Worm (Caenorhabditis elegans): ENCODE data around the gene pdha-1.

pdha-1 gene

ce11 chrII:8091528-8091927 lies 25.4 kb downstream of the pdha-1 start:
- no peak for TF ChIP-seq unc-62 (GFP tag; optimal IDR thresholded peaks at IDR 0.05)

DNA sequence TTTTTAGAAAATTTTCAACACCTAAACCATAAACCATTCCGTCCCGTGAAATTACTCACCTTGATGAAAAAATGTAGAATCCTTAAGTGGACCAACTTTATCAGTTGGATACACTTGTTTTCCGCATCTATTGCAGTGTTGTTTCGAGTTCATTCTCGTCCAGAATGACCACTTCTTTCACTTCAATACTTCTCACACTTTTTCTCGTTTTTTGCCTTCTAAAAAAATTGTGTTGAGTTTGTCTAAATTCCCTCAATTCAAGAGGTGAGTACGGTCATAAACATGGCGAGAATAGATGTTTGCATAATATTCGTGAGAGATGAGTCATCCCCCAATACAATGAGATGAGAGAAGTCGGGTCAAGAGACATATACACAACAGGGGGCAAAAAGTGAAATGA lies 26.5 kb downstream of the pdha-1 start, which contains the start of gene ltd-1:
ltd-1 (minus strand) TSS at position 218 of the 400 bp plus-strand sequence.
- no peak for TF ChIP-seq unc-62 (GFP tag; optimal IDR thresholded peaks at IDR 0.05)

ce11 chrII:8093283-8093682 lies 27.2 kb downstream of the pdha-1 start:
- TF ChIP-seq unc-62 (GFP tag; optimal IDR thresholded peaks at IDR 0.05): no peak

DNA sequence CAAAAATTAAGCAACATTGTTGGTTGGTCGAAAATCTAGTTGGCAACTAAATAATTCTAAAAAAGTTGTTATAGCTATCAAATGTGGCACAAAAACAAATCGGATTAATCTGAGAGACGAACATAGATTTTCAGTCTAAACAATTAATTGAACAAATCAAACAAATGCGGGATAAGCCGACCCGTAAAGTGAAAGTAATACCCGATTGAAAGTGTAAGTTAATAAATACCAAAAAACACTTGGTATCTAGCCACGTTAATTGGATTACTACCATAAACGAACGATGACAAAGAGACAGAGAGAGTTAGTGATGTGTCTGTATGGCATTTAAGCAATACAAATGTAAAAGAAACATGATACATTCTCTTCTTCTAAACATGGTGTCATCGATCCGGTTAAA lies 27.8 kb downstream of the pdha-1 start:
- TF ChIP-seq unc-62 (GFP tag; optimal IDR thresholded peaks at IDR 0.05): no peak

DNA sequence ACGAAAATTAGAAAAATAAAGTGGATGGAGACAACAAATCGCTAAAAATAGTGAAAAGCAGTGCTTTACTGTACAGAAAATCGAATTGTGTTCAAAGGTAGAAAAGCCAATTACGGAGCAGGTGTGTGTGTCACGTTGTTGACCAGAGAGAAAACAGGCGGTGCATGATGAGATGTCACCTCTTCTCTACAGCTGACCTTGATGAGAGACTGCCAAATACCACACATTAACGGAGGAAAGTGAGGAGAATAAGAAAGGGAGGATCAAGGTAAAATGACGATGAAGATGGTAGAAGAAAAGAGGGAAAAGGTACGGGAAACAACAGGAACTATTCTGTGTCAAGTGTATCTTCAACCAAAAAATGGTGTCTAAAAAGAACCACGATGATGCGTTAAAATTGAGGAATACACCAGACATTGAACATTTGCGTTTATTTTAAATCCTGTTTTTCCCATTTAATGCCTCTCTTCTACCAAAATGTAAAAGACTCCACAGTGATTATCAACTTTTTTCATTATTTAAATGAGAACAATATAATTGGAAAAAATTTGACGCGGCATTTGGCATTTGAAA lies 33.2 kb downstream of the pdha-1 start:
- no peak for TF ChIP-seq unc-62 (GFP tag; optimal IDR thresholded peaks at IDR 0.05)

- TF ChIP-seq unc-62 (GFP tag; optimal IDR thresholded peaks at IDR 0.05): no peak
Measured at ce11 chrII:8102041-8102440, 36.0 kb downstream of the pdha-1 start, which contains the start of gene sre-2. TSS of gene sre-2 (minus strand) at chrII:8102141.

ce11 chrII:8104998-8105397 lies 38.9 kb downstream of the pdha-1 start, which contains the start of gene sfxn-5:
TSS of gene sfxn-5 (minus strand) at chrII:8105052.
- no peak for TF ChIP-seq unc-62 (GFP tag; optimal IDR thresholded peaks at IDR 0.05)

- no peak for TF ChIP-seq unc-62 (GFP tag; optimal IDR thresholded peaks at IDR 0.05)
Measured at ce11 chrII:8106921-8107695, 41.0 kb downstream of the pdha-1 start, which contains the start of the genes chst-1 and C41C4.9. TSS of gene chst-1 (minus strand) at chrII:8106971. TSS of gene C41C4.9 (plus strand) at chrII:8107645.

- TF ChIP-seq unc-62 (GFP tag; optimal IDR thresholded peaks at IDR 0.05): no peak
Measured at ce11 chrII:8112063-8112462, 46.0 kb downstream of the pdha-1 start, which contains the start of gene lron-4. TSS of gene lron-4 (minus strand) at chrII:8112163.

DNA sequence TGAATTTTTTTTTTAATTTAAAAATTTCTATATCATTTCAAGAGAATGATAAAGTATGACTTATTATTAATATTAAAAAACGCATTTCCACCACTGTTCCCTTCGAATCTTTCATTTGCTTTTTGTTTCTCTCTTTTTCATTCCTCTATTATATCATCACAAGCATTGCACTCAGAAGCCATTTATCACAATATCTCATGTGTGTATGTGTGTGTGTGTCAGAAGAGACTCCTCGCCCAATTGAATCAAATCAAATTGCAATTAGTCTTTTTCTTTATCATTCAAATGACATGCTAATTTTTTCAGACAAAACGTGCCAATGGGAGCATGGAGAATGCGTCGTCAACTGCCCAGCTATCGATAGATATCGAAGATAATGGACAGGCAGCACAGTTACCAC lies 50.1 kb downstream of the pdha-1 start, which contains the start of gene unc-105:
unc-105 (plus strand) TSS at position 301 of the 400 bp plus-strand sequence.
- TF ChIP-seq unc-62 (GFP tag; optimal IDR thresholded peaks at IDR 0.05): no peak

ce11 chrII:8117426-8117825 lies 51.3 kb downstream of the pdha-1 start:
- no peak for TF ChIP-seq unc-62 (GFP tag; optimal IDR thresholded peaks at IDR 0.05)
